Worm (Caenorhabditis elegans): ENCODE measurements around the gene C44B7.5.

Gene C44B7.5

ce11 chrII:6822347-6822746, 50.0 kb downstream of the C44B7.5 start (continued):
- TF ChIP-seq mep-1 (tag; optimal IDR thresholded peaks at IDR 0.05): peak; percentile 61
- TF ChIP-seq T26A8.4 (GFP tag; IDR thresholded peaks at IDR 0.05): no peak
- TF ChIP-seq lsy-2 (tag; optimal IDR thresholded peaks at IDR 0.05): peak; percentile 58 to 64
- no peak for TF ChIP-seq Y105C5A.15 (GFP tag; IDR thresholded peaks at IDR 0.05)
- no peak for TF ChIP-seq jun-1 (tag; optimal IDR thresholded peaks at IDR 0.05)
- no peak for TF ChIP-seq mxl-2 (GFP tag; conservative IDR thresholded peaks at IDR 0.05)
- no peak for TF ChIP-seq dpl-1 (GFP tag; optimal IDR thresholded peaks at IDR 0.05)
- no peak for TF ChIP-seq nhr-6 (tag; optimal IDR thresholded peaks at IDR 0.05)
- 0 out of 2 replicates have a peak, but pooled peaks have one; percentile 20 for TF ChIP-seq hmg-1.1 (GFP tag; IDR thresholded peaks at IDR 0.05)
- TF ChIP-seq F44E2.7 (GFP tag; IDR thresholded peaks at IDR 0.05): no peak
- no peak for TF ChIP-seq nhr-25 (tag; optimal IDR thresholded peaks at IDR 0.05; ENCODE audit: borderline replicate concordance, insufficient read depth)
- no peak for TF ChIP-seq dmd-9 (GFP tag; IDR thresholded peaks at IDR 0.05)
- TF ChIP-seq lin-39 (tag; optimal IDR thresholded peaks at IDR 0.05): no peak
- no peak for TF ChIP-seq ceh-62 (tag; optimal IDR thresholded peaks at IDR 0.05)
- TF ChIP-seq ama-1 (optimal IDR thresholded peaks at IDR 0.05): no peak
- no peak for TF ChIP-seq R02D3.7 (tag; optimal IDR thresholded peaks at IDR 0.05)
- peak; percentile 87 for TF ChIP-seq cey-2 (tag; optimal IDR thresholded peaks at IDR 0.05; ENCODE audit: borderline replicate concordance, insufficient read depth)
- TF ChIP-seq daf-16 (GFP tag; optimal IDR thresholded peaks at IDR 0.05): peak in 1 of 2 experiments; percentile 44
- peak; percentile 30 for TF ChIP-seq daf-16 (tag; optimal IDR thresholded peaks at IDR 0.05)
- TF ChIP-seq lin-29 (GFP tag; IDR thresholded peaks at IDR 0.05): no peak
- peak; percentile 80 for TF ChIP-seq dmd-6 (GFP tag; IDR thresholded peaks at IDR 0.05)
- no peak for TF ChIP-seq daf-12 (tag; optimal IDR thresholded peaks at IDR 0.05)
- no peak for TF ChIP-seq php-3 (GFP tag; IDR thresholded peaks at IDR 0.05)
- TF ChIP-seq skn-1 (tag; optimal IDR thresholded peaks at IDR 0.05): no peak
- TF ChIP-seq nhr-237 (tag; optimal IDR thresholded peaks at IDR 0.05): no peak
- TF ChIP-seq nhr-102 (tag; optimal IDR thresholded peaks at IDR 0.05): no peak
- no peak for TF ChIP-seq ceh-28 (tag; optimal IDR thresholded peaks at IDR 0.05)
- TF ChIP-seq fkh-10 (GFP tag; optimal IDR thresholded peaks at IDR 0.05): no peak

- TF ChIP-seq dmd-9 (GFP tag; IDR thresholded peaks at IDR 0.05) (no peak), ceh-20 (GFP tag; IDR thresholded peaks at IDR 0.05) (no peak), nhr-10 (tag; optimal IDR thresholded peaks at IDR 0.05) (no peak), nhr-77 (tag; optimal IDR thresholded peaks at IDR 0.05) (peak; percentile 74), ZK546.5 (tag; optimal IDR thresholded peaks at IDR 0.05) (no peak), saeg-2 (GFP tag; IDR thresholded peaks at IDR 0.05) (no peak), F49E8.2 (tag; optimal IDR thresholded peaks at IDR 0.05; ENCODE audit: borderline replicate concordance) (no peak), daf-12 (tag; optimal IDR thresholded peaks at IDR 0.05) (no peak), ztf-11 (tag; optimal IDR thresholded peaks at IDR 0.05) (no peak), daf-16 (GFP tag; optimal IDR thresholded peaks at IDR 0.05) (no peak), daf-16 (tag; optimal IDR thresholded peaks at IDR 0.05) (peak; percentile 61), lin-13 (GFP tag; optimal IDR thresholded peaks at IDR 0.05) (no peak), ces-1 (GFP tag; optimal IDR thresholded peaks at IDR 0.05) (peak; percentile 65), ceh-44 (GFP tag; IDR thresholded peaks at IDR 0.05) (no peak), F26F4.8 (GFP tag; conservative IDR thresholded peaks at IDR 0.05) (no peak), nhr-25 (tag; optimal IDR thresholded peaks at IDR 0.05; ENCODE audit: borderline replicate concordance, insufficient read depth) (no peak), nhr-6 (tag; optimal IDR thresholded peaks at IDR 0.05) (no peak), ceh-82 (tag; optimal IDR thresholded peaks at IDR 0.05) (no peak), Y105C5A.15 (GFP tag; IDR thresholded peaks at IDR 0.05) (no peak), nhr-28 (tag; optimal IDR thresholded peaks at IDR 0.05) (peak; percentile 79), madf-9 (GFP tag; conservative IDR thresholded peaks at IDR 0.05) (no peak), nhr-111 (GFP tag; optimal IDR thresholded peaks at IDR 0.05) (no peak), hlh-11 (tag; optimal IDR thresholded peaks at IDR 0.05) (peak; percentile 15), Y5F2A.4 (GFP tag; optimal IDR thresholded peaks at IDR 0.05) (no peak), nhr-42 (GFP tag; IDR thresholded peaks at IDR 0.05) (no peak), madf-5 (GFP tag; IDR thresholded peaks at IDR 0.05) (no peak), arid-1 (GFP tag; conservative IDR thresholded peaks at IDR 0.05) (no peak), lir-3 (tag; optimal IDR thresholded peaks at IDR 0.05) (no peak), unc-62 (GFP tag; optimal IDR thresholded peaks at IDR 0.05 in 1 of 2) (peak in 1 of 2 experiments; percentile 28), unc-62 (tag; optimal IDR thresholded peaks at IDR 0.05) (no peak), ceh-28 (tag; optimal IDR thresholded peaks at IDR 0.05) (no peak), unc-39 (tag; optimal IDR thresholded peaks at IDR 0.05) (no peak)
Measured at ce11 chrII:6821832-6822231, 50.6 kb downstream of the C44B7.5 start.
